Worm (Caenorhabditis elegans) whole organism, mixed stage, embryonic: ENCODE measurements around the gene col-146.

Experiments
- M03D4.4 ChIP-seq: sonication (generic microtip); optimal IDR thresholded peaks from 2 replicates; lab custom pipeline; 2017; ENCODE audit warnings: mild to moderate bottlenecking, missing genetic modification characterization, missing compliant biosample characterization
- ham-2 ChIP-seq: fragments of 200-800 bp; sonication (Bioruptor generic); optimal IDR thresholded peaks from 2 replicates; lab custom pipeline; 2018; ENCODE audit warnings: mild to moderate bottlenecking, missing genetic modification characterization, missing compliant biosample characterization
- mep-1 ChIP-seq: fragments of 150-350 bp; optimal IDR thresholded peaks from 2 replicates; lab custom pipeline; 2017; ENCODE audit warnings: missing biosample characterization, missing genetic modification reagents, missing genetic modification characterization, inconsistent platforms
- nhr-2 ChIP-seq: fragments of 150-350 bp; optimal IDR thresholded peaks from 2 replicates; lab custom pipeline; 2014; ENCODE audit warnings: missing biosample characterization, missing genetic modification characterization
- nhr-76 ChIP-seq: sonication (generic microtip); optimal IDR thresholded peaks from 2 replicates; lab custom pipeline; 2017; ENCODE audit warnings: missing biosample characterization, missing genetic modification characterization
- unc-39 ChIP-seq: fragments of 150-350 bp; optimal IDR thresholded peaks from 2 replicates; lab custom pipeline; 2014; ENCODE audit warnings: missing biosample characterization, missing genetic modification characterization
- unc-62 ChIP-seq: fragments of 150-350 bp; optimal IDR thresholded peaks from 2 replicates; lab custom pipeline; 2014; ENCODE audit warnings: missing biosample characterization, missing genetic modification reagents, missing genetic modification characterization
- ztf-11 ChIP-seq: fragments of 150-350 bp; optimal IDR thresholded peaks from 2 replicates; lab custom pipeline; 2014; ENCODE audit warnings: missing biosample characterization, missing genetic modification characterization

- TF ChIP-seq ham-2 (GFP tag; lab: Kevin White, UChicago) (no peak), ztf-11 (tag; lab: Kevin White, UChicago) (no peak), nhr-76 (no peak), nhr-2 (tag; lab: Kevin White, UChicago) (no peak), unc-62 (no peak), unc-39 (no peak), mep-1 (tag; lab: Kevin White, UChicago) (no peak), M03D4.4 (no peak)
Measured at ce11 chrV:9615725-9616124, 14.0 kb upstream of the col-146 start, which contains the start of gene pqn-63.
